Worm (Caenorhabditis elegans): ENCODE measurements around the gene F26H11.4.

The F26H11.4 gene

DNA sequence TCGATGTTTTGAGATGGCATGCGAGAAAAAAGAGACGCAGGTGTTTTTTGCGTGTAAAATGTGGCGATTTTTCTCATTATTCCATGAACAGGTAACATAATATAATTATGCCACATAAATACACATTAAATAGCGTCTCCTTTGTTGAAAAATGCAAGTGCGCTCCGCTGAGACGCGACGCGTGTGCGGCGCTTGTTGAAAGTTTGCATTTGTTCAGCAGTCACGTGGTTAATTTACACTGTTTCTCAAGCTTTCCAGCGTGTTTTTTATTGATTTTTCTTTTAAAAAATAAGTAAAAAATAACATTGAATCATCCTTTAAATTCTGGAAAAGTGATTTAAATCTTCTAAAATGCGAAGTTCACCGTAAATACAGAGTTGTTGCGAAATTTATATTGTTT is 8.8 kb upstream of the F26H11.4 start (continued):
- TF ChIP-seq lin-38 (GFP tag; IDR thresholded peaks at IDR 0.05) (peak; percentile 96), Y105C5A.15 (GFP tag; IDR thresholded peaks at IDR 0.05) (no peak), ama-1 (optimal IDR thresholded peaks at IDR 0.05) (peak; percentile 39), arid-1 (GFP tag; conservative IDR thresholded peaks at IDR 0.05) (0 out of 2 replicates have a peak, but pooled peaks have one; percentile 6), nhr-41 (GFP tag; IDR thresholded peaks at IDR 0.05) (no peak), zag-1 (tag; optimal IDR thresholded peaks at IDR 0.05) (no peak), nhr-48 (tag; optimal IDR thresholded peaks at IDR 0.05) (peak; percentile 30), T26A8.4 (GFP tag; IDR thresholded peaks at IDR 0.05) (peak; percentile 50), F49E8.2 (tag; optimal IDR thresholded peaks at IDR 0.05; ENCODE audit: borderline replicate concordance) (no peak), Y48G9A.11 (GFP tag; IDR thresholded peaks at IDR 0.05) (no peak), zfp-3 (GFP tag; conservative IDR thresholded peaks at IDR 0.05) (no peak), nhr-102 (tag; optimal IDR thresholded peaks at IDR 0.05) (peak; percentile 56), dmd-8 (GFP tag; IDR thresholded peaks at IDR 0.05) (no peak), F37D6.2 (tag; optimal IDR thresholded peaks at IDR 0.05) (peak; percentile 61), nhr-77 (tag; optimal IDR thresholded peaks at IDR 0.05) (peak; percentile 99), D1046.2 (GFP tag; IDR thresholded peaks at IDR 0.05) (no peak), hlh-30 (tag; optimal IDR thresholded peaks at IDR 0.05; ENCODE audit: insufficient read depth) (peak; percentile 99), F44E2.7 (GFP tag; IDR thresholded peaks at IDR 0.05) (no peak), hmg-1.1 (GFP tag; IDR thresholded peaks at IDR 0.05) (peak; percentile 77), hif-1 (tag; optimal IDR thresholded peaks at IDR 0.05) (peak in 1 of 2 experiments; percentile 82), T20F7.1 (GFP tag; optimal IDR thresholded peaks at IDR 0.05) (no peak), attf-4 (tag; optimal IDR thresholded peaks at IDR 0.05) (no peak), lin-13 (GFP tag; optimal IDR thresholded peaks at IDR 0.05) (peak; percentile 65), mxl-3 (GFP tag; optimal IDR thresholded peaks at IDR 0.05) (peak; percentile 87), lin-15B (tag; optimal IDR thresholded peaks at IDR 0.05) (peak; percentile 51), mes-2 (tag; optimal IDR thresholded peaks at IDR 0.05; ENCODE audit: poor library complexity, severe bottlenecking) (peak; percentile 99), unc-130 (GFP tag; optimal IDR thresholded peaks at IDR 0.05) (no peak), mdt-29 (GFP tag; IDR thresholded peaks at IDR 0.05) (no peak), lir-3 (tag; optimal IDR thresholded peaks at IDR 0.05) (no peak), ZK337.2 (GFP tag; IDR thresholded peaks at IDR 0.05) (no peak), ctbp-1 (GFP tag; IDR thresholded peaks at IDR 0.05) (no peak), daf-16 (GFP tag; optimal IDR thresholded peaks at IDR 0.05) (peak in 1 of 2 experiments; percentile 38), daf-16 (tag; optimal IDR thresholded peaks at IDR 0.05) (peak; percentile 79), lin-39 (tag; optimal IDR thresholded peaks at IDR 0.05) (no peak), nhr-42 (GFP tag; IDR thresholded peaks at IDR 0.05) (peak; percentile 54; the same call in 1 of the 2 replicates), snpc-1.2 (GFP tag; IDR thresholded peaks at IDR 0.05) (no peak)

ce11 chrII:14401098-14401497 is 7.3 kb upstream of the F26H11.4 start:
- TF ChIP-seq lsy-2 (tag; optimal IDR thresholded peaks at IDR 0.05) (no peak), ama-1 (optimal IDR thresholded peaks at IDR 0.05) (peak; percentile 36), mes-2 (tag; optimal IDR thresholded peaks at IDR 0.05; ENCODE audit: poor library complexity, severe bottlenecking) (peak; percentile 69)

- TF ChIP-seq lsy-2 (tag; optimal IDR thresholded peaks at IDR 0.05) (peak in 1 of 2 experiments; percentile 52), hif-1 (tag; optimal IDR thresholded peaks at IDR 0.05) (peak in 1 of 2 experiments; percentile 46), hlh-11 (tag; optimal IDR thresholded peaks at IDR 0.05) (peak; percentile 26), hlh-30 (tag; optimal IDR thresholded peaks at IDR 0.05; ENCODE audit: insufficient read depth) (peak; percentile 79), daf-12 (tag; optimal IDR thresholded peaks at IDR 0.05) (no peak), nhr-28 (tag; optimal IDR thresholded peaks at IDR 0.05) (peak; percentile 6), nhr-6 (tag; optimal IDR thresholded peaks at IDR 0.05) (peak; percentile 82), tag-97 (GFP tag; IDR thresholded peaks at IDR 0.05) (no peak), hmg-1.1 (GFP tag; IDR thresholded peaks at IDR 0.05) (no peak), dve-1 (tag; optimal IDR thresholded peaks at IDR 0.05; ENCODE audit: insufficient read depth) (peak; percentile 80), pha-4 (GFP tag; IDR thresholded peaks at IDR 0.05) (peak; percentile 19; the same call in 1 of the 2 replicates), pha-4 (tag; optimal IDR thresholded peaks at IDR 0.05) (peak; percentile 74), nhr-77 (tag; optimal IDR thresholded peaks at IDR 0.05) (peak; percentile 80), mep-1 (tag; optimal IDR thresholded peaks at IDR 0.05) (peak; percentile 63), nhr-102 (tag; optimal IDR thresholded peaks at IDR 0.05) (no peak), aha-1 (tag) (peak; percentile 98), mes-2 (tag; optimal IDR thresholded peaks at IDR 0.05; ENCODE audit: poor library complexity, severe bottlenecking) (peak; percentile 49), ceh-28 (tag; optimal IDR thresholded peaks at IDR 0.05) (no peak), php-3 (GFP tag; IDR thresholded peaks at IDR 0.05) (no peak)
These were observed 4.1 kb upstream of the F26H11.4 start for ce11 chrII:14404266-14404665.
